Worm (Caenorhabditis elegans): Measurements from ENCODE around the gene ZC455.1.

Gene ZC455.1

ce11 chrV:12773222-12773621 is at the start of gene ZC455.1:
TSS of gene ZC455.1 (plus strand) at chrV:12773522.
- TF ChIP-seq him-1 (tag; optimal IDR thresholded peaks at IDR 0.05) (no peak), W03F9.2 (tag; optimal IDR thresholded peaks at IDR 0.05) (no peak), dao-5 (tag; optimal IDR thresholded peaks at IDR 0.05) (no peak)

DNA sequence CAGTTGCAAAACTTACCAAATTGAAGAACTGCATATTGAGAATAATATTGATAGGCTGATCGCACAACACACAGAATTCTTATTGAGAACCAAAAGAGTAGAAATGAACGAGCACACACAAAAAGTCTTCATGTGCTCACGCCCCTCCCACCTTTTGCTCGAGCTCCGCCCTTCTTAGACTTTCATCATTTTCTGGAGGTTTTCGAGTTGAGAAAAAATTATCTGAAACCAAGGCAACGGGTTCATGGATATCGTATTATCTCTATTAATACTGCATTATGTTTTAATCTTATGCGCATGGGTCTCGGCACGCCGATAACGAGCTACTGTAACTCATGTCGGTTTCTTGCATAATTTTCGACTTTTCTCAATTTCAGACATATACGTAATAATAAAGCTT is 47.4 kb upstream of the ZC455.1 start, which contains the start of gene R11D1.12:
Gene R11D1.12 (minus strand): TSS at position 101 of the 400 bp plus-strand sequence.
- TF ChIP-seq dao-5 (tag; optimal IDR thresholded peaks at IDR 0.05), result no peak
- no peak for TF ChIP-seq him-1 (tag; optimal IDR thresholded peaks at IDR 0.05)
- no peak for TF ChIP-seq W03F9.2 (tag; optimal IDR thresholded peaks at IDR 0.05)

DNA sequence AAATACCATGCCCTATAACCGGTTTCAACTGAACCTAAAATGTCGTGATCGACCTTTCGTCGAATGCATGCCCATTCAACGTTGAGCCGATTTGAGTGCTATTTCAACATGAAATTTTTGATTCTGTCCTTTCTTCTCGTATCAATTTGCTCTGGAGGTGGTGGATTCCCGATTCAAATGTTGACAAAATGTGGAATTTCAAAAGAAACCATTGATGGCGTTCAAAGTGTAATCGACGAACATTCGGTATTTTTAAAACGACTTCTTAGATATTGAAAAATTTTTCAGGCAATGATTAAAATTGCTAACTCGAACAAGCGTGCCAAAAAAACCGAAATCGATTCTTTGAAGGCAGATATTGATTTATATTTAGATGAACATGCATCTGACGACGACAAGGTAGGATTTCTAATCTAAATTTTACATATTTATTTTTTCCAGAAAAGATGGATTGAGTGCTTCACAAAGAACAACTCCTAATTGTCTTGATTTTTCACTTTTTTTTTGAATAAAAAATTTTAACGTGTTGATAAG is 46.2 kb upstream of the ZC455.1 start, which contains the start of gene R11D1.13:
Gene R11D1.13 (plus strand): TSS at position 51 of the 534 bp plus-strand sequence.
- no peak for TF ChIP-seq W03F9.2 (tag; optimal IDR thresholded peaks at IDR 0.05)
- TF ChIP-seq him-1 (tag; optimal IDR thresholded peaks at IDR 0.05), result no peak
- TF ChIP-seq dao-5 (tag; optimal IDR thresholded peaks at IDR 0.05), result no peak

DNA sequence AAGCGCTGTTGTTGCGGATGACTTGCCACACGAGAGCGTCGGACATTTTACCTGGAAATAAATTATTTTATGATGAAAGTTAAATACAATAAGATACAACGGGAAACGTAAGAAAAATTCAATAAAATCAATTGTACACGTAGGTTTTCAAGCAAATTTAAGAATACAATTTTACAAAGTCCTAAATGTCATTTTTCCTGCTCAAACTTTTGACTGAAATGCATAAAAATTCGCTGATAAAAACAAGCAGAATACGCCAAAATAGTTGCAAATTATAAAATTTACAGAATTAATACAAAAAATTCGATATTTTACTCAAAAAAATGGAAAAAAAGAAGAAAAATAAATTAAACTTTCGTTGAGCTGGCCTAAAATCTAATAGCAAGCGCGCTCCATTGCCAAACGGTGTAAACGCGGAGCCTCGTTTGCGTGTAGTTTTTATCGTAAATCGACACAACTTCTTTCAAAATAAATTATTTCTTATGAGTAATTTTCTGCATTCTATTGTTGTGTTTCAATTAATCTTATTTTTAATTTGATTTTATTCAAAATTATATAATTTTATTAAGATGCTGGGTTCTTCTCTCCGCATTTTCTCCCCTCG is 45.2 kb upstream of the ZC455.1 start, which contains the start of the genes rpl-28 and mrpl-49:
Gene rpl-28 (minus strand): TSS at position 51 of the 604 bp plus-strand sequence.
Gene mrpl-49 (plus strand): TSS at position 570 of the 604 bp plus-strand sequence.
- TF ChIP-seq him-1 (tag; optimal IDR thresholded peaks at IDR 0.05) (peak; percentile 15), dao-5 (tag; optimal IDR thresholded peaks at IDR 0.05) (no peak), W03F9.2 (tag; optimal IDR thresholded peaks at IDR 0.05) (peak; percentile 93)

DNA sequence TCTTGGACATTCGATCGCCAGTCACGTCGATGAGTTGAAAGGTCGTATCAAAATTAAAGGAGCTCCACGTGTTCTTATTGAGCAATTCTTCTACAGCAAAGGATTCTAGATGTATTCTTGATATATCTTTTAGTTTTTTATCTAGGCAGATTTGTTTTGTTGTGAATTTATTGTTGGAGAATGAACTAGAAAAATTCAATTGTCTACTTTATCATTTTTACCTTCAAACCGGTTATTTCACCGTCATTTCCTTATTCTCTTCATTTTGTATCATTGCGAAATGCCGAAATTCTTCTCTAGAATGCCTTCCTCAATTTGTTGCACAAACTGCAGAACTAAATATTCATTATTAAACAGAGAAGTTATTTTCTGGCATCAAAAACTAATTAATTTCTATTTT is 44.1 kb upstream of the ZC455.1 start, which contains the start of gene R11D1.10:
Gene R11D1.10 (plus strand): TSS at position 301 of the 400 bp plus-strand sequence.
- no peak for TF ChIP-seq W03F9.2 (tag; optimal IDR thresholded peaks at IDR 0.05)
- no peak for TF ChIP-seq dao-5 (tag; optimal IDR thresholded peaks at IDR 0.05)
- no peak for TF ChIP-seq him-1 (tag; optimal IDR thresholded peaks at IDR 0.05)

ce11 chrV:12732734-12733133 is 40.6 kb upstream of the ZC455.1 start:
- no peak for TF ChIP-seq dao-5 (tag; optimal IDR thresholded peaks at IDR 0.05)
- no peak for TF ChIP-seq him-1 (tag; optimal IDR thresholded peaks at IDR 0.05)
- no peak for TF ChIP-seq W03F9.2 (tag; optimal IDR thresholded peaks at IDR 0.05)

ce11 chrV:12733465-12734248 is 39.7 kb upstream of the ZC455.1 start, which contains the start of the genes dhs-21 and xbx-9:
TSS of gene dhs-21 (minus strand) at chrV:12733645.
TSS of gene xbx-9 (plus strand) at chrV:12734198.
- no peak for TF ChIP-seq dao-5 (tag; optimal IDR thresholded peaks at IDR 0.05)
- TF ChIP-seq him-1 (tag; optimal IDR thresholded peaks at IDR 0.05), result no peak
- no peak for TF ChIP-seq W03F9.2 (tag; optimal IDR thresholded peaks at IDR 0.05)

DNA sequence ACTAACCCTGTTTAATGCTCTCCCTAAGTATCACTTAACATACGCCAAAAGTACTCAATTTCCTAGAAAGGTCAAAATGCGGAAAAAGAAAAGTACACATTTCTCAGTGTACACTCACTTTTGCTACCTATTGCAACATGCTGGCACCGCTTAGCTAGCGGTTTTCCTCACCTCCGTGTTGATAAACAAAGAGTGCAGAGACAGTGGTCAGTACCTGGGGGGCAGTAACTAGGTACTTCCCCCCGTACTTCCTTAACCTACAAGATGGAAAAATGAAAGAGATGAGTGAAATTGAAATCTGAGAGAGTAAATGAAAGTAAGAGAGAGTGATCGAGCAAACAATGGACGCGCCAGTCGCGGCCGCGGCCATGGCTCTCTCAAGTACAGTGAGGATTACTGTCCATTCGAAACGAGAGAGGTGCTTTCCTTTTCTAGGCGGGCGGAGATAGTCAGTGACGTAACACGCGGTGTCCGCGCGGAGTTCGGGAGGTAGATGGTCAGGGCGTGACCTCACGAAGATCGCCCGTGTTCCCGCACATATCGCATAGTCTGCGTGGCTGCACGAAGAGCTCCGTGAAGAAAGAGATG is 37.1 kb upstream of the ZC455.1 start, which contains the start of gene cky-1:
Gene cky-1 (plus strand): TSS at position 538 of the 588 bp plus-strand sequence.
- TF ChIP-seq W03F9.2 (tag; optimal IDR thresholded peaks at IDR 0.05), result no peak
- no peak for TF ChIP-seq dao-5 (tag; optimal IDR thresholded peaks at IDR 0.05)
- no peak for TF ChIP-seq him-1 (tag; optimal IDR thresholded peaks at IDR 0.05)

DNA sequence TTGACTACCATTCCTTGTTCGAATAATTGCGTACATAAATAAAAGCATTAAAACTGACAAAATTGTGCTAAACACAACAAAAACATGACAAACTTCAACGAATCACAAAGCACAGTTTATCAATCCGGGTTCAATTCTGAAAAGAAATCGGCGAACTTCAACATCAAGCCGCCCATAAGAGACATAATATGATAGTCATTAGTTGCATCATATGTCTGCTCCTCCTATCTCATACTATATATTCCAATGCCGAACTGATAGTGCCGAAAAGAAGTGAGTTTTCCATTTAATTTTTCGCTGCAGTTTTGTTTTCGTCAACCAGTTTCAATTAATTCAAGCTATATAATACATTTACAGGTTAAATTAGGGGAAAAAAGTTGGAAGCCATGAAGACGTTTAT is 31.6 kb upstream of the ZC455.1 start, which contains the start of gene hrg-7:
Gene hrg-7 (plus strand): TSS at position 358 of the 400 bp plus-strand sequence.
- TF ChIP-seq W03F9.2 (tag; optimal IDR thresholded peaks at IDR 0.05) (no peak), him-1 (tag; optimal IDR thresholded peaks at IDR 0.05) (no peak), dao-5 (tag; optimal IDR thresholded peaks at IDR 0.05) (no peak)

ce11 chrV:12743778-12744502 is 29.4 kb upstream of the ZC455.1 start:
- TF ChIP-seq dao-5 (tag; optimal IDR thresholded peaks at IDR 0.05), result no peak
- no peak for TF ChIP-seq W03F9.2 (tag; optimal IDR thresholded peaks at IDR 0.05)
- no peak for TF ChIP-seq him-1 (tag; optimal IDR thresholded peaks at IDR 0.05)

ce11 chrV:12744979-12745378 is 28.3 kb upstream of the ZC455.1 start, which contains the start of gene C15C8.7:
TSS of gene C15C8.7 (minus strand) at chrV:12745050.
- TF ChIP-seq him-1 (tag; optimal IDR thresholded peaks at IDR 0.05) (no peak), dao-5 (tag; optimal IDR thresholded peaks at IDR 0.05) (no peak), W03F9.2 (tag; optimal IDR thresholded peaks at IDR 0.05) (no peak)

DNA sequence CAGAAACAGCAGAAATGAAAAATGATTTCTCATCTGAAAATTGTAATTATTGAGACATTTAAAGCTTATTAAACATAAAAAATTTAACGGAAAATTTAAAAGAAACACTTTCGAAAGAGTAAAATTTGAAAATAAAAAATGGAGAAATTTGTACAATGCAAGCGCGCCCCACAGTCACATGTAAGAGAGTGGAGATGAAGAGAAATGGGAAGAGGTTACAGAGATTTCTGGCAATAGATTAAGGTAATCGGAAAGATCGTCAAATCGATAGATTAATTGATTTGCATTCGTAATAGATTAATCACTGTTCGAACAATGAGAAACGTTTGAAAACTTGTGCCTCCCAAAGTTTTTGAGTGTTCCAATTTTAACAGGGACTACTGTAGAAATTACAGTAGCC is 25.9 kb upstream of the ZC455.1 start, which contains the start of gene C15C8.4:
Gene C15C8.4 (minus strand): TSS at position 33 of the 400 bp plus-strand sequence.
- no peak for TF ChIP-seq him-1 (tag; optimal IDR thresholded peaks at IDR 0.05)
- TF ChIP-seq dao-5 (tag; optimal IDR thresholded peaks at IDR 0.05), result no peak
- TF ChIP-seq W03F9.2 (tag; optimal IDR thresholded peaks at IDR 0.05), result no peak
